Worm (Caenorhabditis elegans) whole organism, young adult: ENCODE measurements around the gene golg-4.

Experiments
- athp-1 ChIP-seq: sonication (generic microtip); optimal IDR thresholded peaks from 2 replicates; lab custom pipeline; 2017; ENCODE audit warnings: mild to moderate bottlenecking, missing genetic modification characterization, missing compliant biosample characterization
- ceh-40 ChIP-seq: fragments of 200-800 bp; sonication (Bioruptor generic); IDR thresholded peaks from 2 replicates; pipeline ENCODE4 v1.3.6; 2022; ENCODE audit warnings: missing genetic modification characterization, missing compliant biosample characterization
- lin-54 ChIP-seq: fragments of 200-800 bp; sonication (Bioruptor generic); optimal IDR thresholded peaks from 2 replicates; lab custom pipeline; 2018; ENCODE audit warnings: mild to moderate bottlenecking, missing genetic modification characterization, missing compliant biosample characterization
- lsy-27 ChIP-seq: sonication (generic microtip); optimal IDR thresholded peaks from 2 replicates; lab custom pipeline; 2017; ENCODE audit warnings: missing genetic modification characterization, mild to moderate bottlenecking, missing compliant biosample characterization, antibody characterized with exemption, missing genotype, borderline replicate concordance; ENCODE audit not compliant: insufficient read depth
- unc-62 ChIP-seq: fragments of 150-350 bp; optimal IDR thresholded peaks from 2 replicates; lab custom pipeline; 2014; ENCODE audit warnings: missing biosample characterization, missing genetic modification reagents, missing genetic modification characterization

- no peak for TF ChIP-seq lsy-27 (tag; lab: Kevin White, UChicago)
- TF ChIP-seq athp-1 (tag; lab: Kevin White, UChicago), result no peak
- no peak for TF ChIP-seq lin-54
- no peak for TF ChIP-seq unc-62
- no peak for TF ChIP-seq ceh-40 (GFP tag; lab: Robert Waterston, UW)
Observed at ce11 chrIII:3418906-3419305, 13.5 kb downstream of the golg-4 start.
